Worm (Caenorhabditis elegans) whole organism, midembryonic: Measurements from ENCODE around the gene sra-28.

ENCODE experiments used
- T22C8.4 ChIP-seq: fragments of 200-800 bp; sonication (Bioruptor generic); IDR thresholded peaks from 2 replicates; pipeline ENCODE4 v1.3.6; 2022; ENCODE audit warnings: missing genetic modification characterization, missing compliant biosample characterization
- med-1 ChIP-seq: sonication (generic microtip); optimal IDR thresholded peaks from 2 replicates; lab custom pipeline; 2017; ENCODE audit warnings: missing genetic modification characterization, mild to moderate bottlenecking, missing compliant biosample characterization, antibody characterized with exemption, missing genetic modification reagents; ENCODE audit not compliant: insufficient read depth
- ztf-23 ChIP-seq: fragments of 200-800 bp; sonication (Bioruptor generic); IDR thresholded peaks from 2 replicates; pipeline ENCODE4 v1.3.6; 2022; ENCODE audit warnings: missing genetic modification reagents, missing genetic modification characterization, missing compliant biosample characterization
- ztf-29 ChIP-seq: fragments of 200-800 bp; sonication (Bioruptor generic); IDR thresholded peaks from 2 replicates; pipeline ENCODE4 v1.3.6; 2022; ENCODE audit warnings: missing genetic modification reagents, missing genetic modification characterization, missing compliant biosample characterization

- TF ChIP-seq ztf-29 (GFP tag; lab: Robert Waterston, UW) (no peak), med-1 (no peak), ztf-23 (GFP tag; lab: Robert Waterston, UW) (no peak), T22C8.4 (GFP tag; lab: Robert Waterston, UW) (no peak)
These were observed 36.7 kb upstream of the sra-28 start for ce11 chrII:6610262-6610661.
